Fruit fly (Drosophila melanogaster): ENCODE results near the gene per.

The per gene

dm6 chrX:2642484-2643379, 42.6 kb upstream of the per start:
- TF ChIP-seq foxo (GFP tag; optimal IDR thresholded peaks at IDR 0.05) (peak in 1 of 2 experiments; percentile 17), Dif (GFP tag; optimal IDR thresholded peaks at IDR 0.05; ENCODE audit: partially characterized antibody) (peak; percentile 96), sage (GFP tag; optimal IDR thresholded peaks at IDR 0.05) (peak; percentile 8), HLH106 (tag; optimal IDR thresholded peaks at IDR 0.05) (peak; percentile 17), Hr83 (GFP tag; optimal IDR thresholded peaks at IDR 0.05; ENCODE audit: poor library complexity, severe bottlenecking) (peak; percentile 32), sv (GFP tag; optimal IDR thresholded peaks at IDR 0.05) (no peak), psq (GFP tag; optimal IDR thresholded peaks at IDR 0.05) (peak; percentile 84), GATAd (GFP tag; optimal IDR thresholded peaks at IDR 0.05) (peak; percentile 67), N (GFP tag; optimal IDR thresholded peaks at IDR 0.05) (peak; percentile 79), brk (GFP tag; optimal IDR thresholded peaks at IDR 0.05) (no peak), Hnf4 (GFP tag; optimal IDR thresholded peaks at IDR 0.05) (peak; percentile 2), rgr (GFP tag; optimal IDR thresholded peaks at IDR 0.05) (peak; percentile 7), Rel (GFP tag; optimal IDR thresholded peaks at IDR 0.05) (peak; percentile 43), Rel (tag; optimal IDR thresholded peaks at IDR 0.05) (no peak), dl (GFP tag; optimal IDR thresholded peaks at IDR 0.05; ENCODE audit: insufficient read depth in 1 of 2, partially characterized antibody in 2 of 2) (peak; percentile 95), h (GFP tag; optimal IDR thresholded peaks at IDR 0.05) (peak; percentile 53), lola (GFP tag; optimal IDR thresholded peaks at IDR 0.05) (no peak), Jra (GFP tag; optimal IDR thresholded peaks at IDR 0.05) (no peak), Sp1 (GFP tag; optimal IDR thresholded peaks at IDR 0.05) (peak; percentile 19), Vsx2 (GFP tag; optimal IDR thresholded peaks at IDR 0.05; ENCODE audit: partially characterized antibody) (peak; percentile 82), OdsH (GFP tag; optimal IDR thresholded peaks at IDR 0.05) (peak; percentile 29)

dm6 chrX:2645593-2645992, 39.8 kb upstream of the per start:
- TF ChIP-seq Abd-B (GFP tag; optimal IDR thresholded peaks at IDR 0.05) (no peak), N (GFP tag; optimal IDR thresholded peaks at IDR 0.05) (peak; percentile 9), Myc (optimal IDR thresholded peaks at IDR 0.05) (peak; percentile 50)

dm6 chrX:2646022-2646761, 39.2 kb upstream of the per start:
- TF ChIP-seq OdsH (GFP tag; optimal IDR thresholded peaks at IDR 0.05) (peak; percentile 97), dl (GFP tag; optimal IDR thresholded peaks at IDR 0.05; ENCODE audit: insufficient read depth in 1 of 2, partially characterized antibody in 2 of 2) (no peak), Hr83 (GFP tag; optimal IDR thresholded peaks at IDR 0.05; ENCODE audit: poor library complexity, severe bottlenecking) (peak; percentile 62), Dfd (GFP tag; optimal IDR thresholded peaks at IDR 0.05) (peak; percentile 65), pan (optimal IDR thresholded peaks at IDR 0.05) (no peak), Myc (optimal IDR thresholded peaks at IDR 0.05) (no peak), jim (GFP tag; optimal IDR thresholded peaks at IDR 0.05) (no peak), Abd-B (GFP tag; optimal IDR thresholded peaks at IDR 0.05) (no peak), Vsx2 (GFP tag; optimal IDR thresholded peaks at IDR 0.05; ENCODE audit: partially characterized antibody) (peak; percentile 44), br (GFP tag; optimal IDR thresholded peaks at IDR 0.05) (peak; percentile 98), woc (GFP tag; optimal IDR thresholded peaks at IDR 0.05) (peak; percentile 99), Hnf4 (GFP tag; optimal IDR thresholded peaks at IDR 0.05) (peak; percentile 96), Jra (GFP tag; optimal IDR thresholded peaks at IDR 0.05) (peak; percentile 85), Mio (GFP tag; optimal IDR thresholded peaks at IDR 0.05) (peak; percentile 85), dsf (GFP tag; optimal IDR thresholded peaks at IDR 0.05; ENCODE audit: borderline replicate concordance) (peak; percentile 76), CG32264 (GFP tag; optimal IDR thresholded peaks at IDR 0.05) (peak; percentile 95), CrebA (GFP tag; optimal IDR thresholded peaks at IDR 0.05; ENCODE audit: borderline replicate concordance) (peak; percentile 63), HLH106 (tag; optimal IDR thresholded peaks at IDR 0.05) (peak; percentile 96), sv (GFP tag; optimal IDR thresholded peaks at IDR 0.05) (peak; percentile 97), h (GFP tag; optimal IDR thresholded peaks at IDR 0.05) (peak; percentile 98), Hr78 (GFP tag; optimal IDR thresholded peaks at IDR 0.05) (no peak), tai (GFP tag; optimal IDR thresholded peaks at IDR 0.05) (peak; percentile 92), Sp1 (GFP tag; optimal IDR thresholded peaks at IDR 0.05) (peak; percentile 98), CG9705 (GFP tag; optimal IDR thresholded peaks at IDR 0.05) (peak; percentile 91), ey (GFP tag; optimal IDR thresholded peaks at IDR 0.05) (peak; percentile 98), psq (GFP tag; optimal IDR thresholded peaks at IDR 0.05) (peak; percentile 95), dmrt93B (GFP tag; optimal IDR thresholded peaks at IDR 0.05) (peak; percentile 96), brk (GFP tag; optimal IDR thresholded peaks at IDR 0.05) (peak; percentile 83), N (GFP tag; optimal IDR thresholded peaks at IDR 0.05) (no peak), GATAd (GFP tag; optimal IDR thresholded peaks at IDR 0.05) (peak; percentile 58), fru (GFP tag; optimal IDR thresholded peaks at IDR 0.05) (peak; percentile 98), lola (GFP tag; optimal IDR thresholded peaks at IDR 0.05) (no peak), sage (GFP tag; optimal IDR thresholded peaks at IDR 0.05) (peak; percentile 83), usp (GFP tag; optimal IDR thresholded peaks at IDR 0.05) (no peak), foxo (GFP tag; optimal IDR thresholded peaks at IDR 0.05) (peak; percentile 86 to 98), Rel (GFP tag; optimal IDR thresholded peaks at IDR 0.05) (peak; percentile 75), Rel (tag; optimal IDR thresholded peaks at IDR 0.05) (peak; percentile 88), Dif (GFP tag; optimal IDR thresholded peaks at IDR 0.05; ENCODE audit: partially characterized antibody) (peak; percentile 55), rgr (GFP tag; optimal IDR thresholded peaks at IDR 0.05) (peak; percentile 98)

Data from whole organism, wandering third instar larva.